Worm (Caenorhabditis elegans) whole organism, young adult: ENCODE data around the gene C46F4.3.

ENCODE experiments used
- B0261.1 ChIP-seq: sonication (generic microtip); optimal IDR thresholded peaks from 2 replicates; lab custom pipeline; 2016; ENCODE audit warnings: mild to moderate bottlenecking, missing genetic modification characterization, moderate library complexity, missing compliant biosample characterization
- C06A6.2 ChIP-seq: fragments of 200-800 bp; sonication (Bioruptor generic); conservative IDR thresholded peaks from 2 replicates; pipeline ENCODE4 v1.3.6; 2022; ENCODE audit warnings: missing genetic modification characterization, missing compliant biosample characterization
- F10E7.11 ChIP-seq: sonication (generic microtip); optimal IDR thresholded peaks from 2 replicates; lab custom pipeline; 2017; ENCODE audit warnings: mild to moderate bottlenecking, missing genetic modification characterization, moderate library complexity, missing compliant biosample characterization
- F39B2.1 ChIP-seq: fragments of 200-800 bp; sonication (Bioruptor generic); IDR thresholded peaks from 2 replicates; pipeline ENCODE4 v1.3.6; 2022; ENCODE audit warnings: missing genetic modification reagents, missing genetic modification characterization, missing compliant biosample characterization
- K12H6.12 ChIP-seq: fragments of 200-800 bp; sonication (Bioruptor generic); optimal IDR thresholded peaks from 2 replicates; lab custom pipeline; 2018; ENCODE audit warnings: mild to moderate bottlenecking, missing genetic modification characterization, missing compliant biosample characterization
- ZK185.1 ChIP-seq: sonication (generic microtip); optimal IDR thresholded peaks from 2 replicates; lab custom pipeline; 2016; ENCODE audit warnings: mild to moderate bottlenecking, missing genetic modification characterization, missing compliant biosample characterization; ENCODE audit not compliant: poor library complexity, severe bottlenecking
- athp-1 ChIP-seq: sonication (generic microtip); optimal IDR thresholded peaks from 2 replicates; lab custom pipeline; 2017; ENCODE audit warnings: mild to moderate bottlenecking, missing genetic modification characterization, missing compliant biosample characterization
- bed-1 ChIP-seq: fragments of 200-800 bp; sonication (Bioruptor generic); IDR thresholded peaks from 2 replicates; pipeline ENCODE4 v1.3.6; 2022; ENCODE audit warnings: missing genetic modification reagents, missing genetic modification characterization, missing compliant biosample characterization
- bed-2 ChIP-seq: fragments of 200-800 bp; sonication (Bioruptor generic); IDR thresholded peaks from 2 replicates; pipeline ENCODE4 v1.3.6; 2022; ENCODE audit warnings: missing genetic modification reagents, missing genetic modification characterization, missing compliant biosample characterization
- ceh-100 ChIP-seq: fragments of 200-800 bp; sonication (Bioruptor generic); IDR thresholded peaks from 2 replicates; pipeline ENCODE4 v1.3.6; 2022; ENCODE audit warnings: missing genetic modification reagents, missing genetic modification characterization, missing compliant biosample characterization
- ceh-91 ChIP-seq: fragments of 200-800 bp; sonication (Bioruptor generic); IDR thresholded peaks from 2 replicates; pipeline ENCODE4 v1.3.6; 2022; ENCODE audit warnings: missing genetic modification reagents, missing genetic modification characterization, missing compliant biosample characterization
- die-1 ChIP-seq: sonication (generic microtip); optimal IDR thresholded peaks from 2 replicates; lab custom pipeline; 2016; ENCODE audit warnings: missing genotype, mild to moderate bottlenecking, missing genetic modification characterization, missing compliant biosample characterization
- egl-18 ChIP-seq: fragments of 200-800 bp; sonication (Bioruptor generic); IDR thresholded peaks from 2 replicates; pipeline ENCODE4 v1.3.6; 2022; ENCODE audit warnings: missing genetic modification reagents, missing genetic modification characterization, missing compliant biosample characterization
- egl-44 ChIP-seq: fragments of 200-800 bp; sonication (Bioruptor generic); IDR thresholded peaks from 2 replicates; pipeline ENCODE4 v1.3.6; 2022; ENCODE audit warnings: missing genetic modification reagents, missing genetic modification characterization, missing compliant biosample characterization
- egrh-3 ChIP-seq: fragments of 200-800 bp; sonication (Bioruptor generic); IDR thresholded peaks from 2 replicates; pipeline ENCODE4 v1.3.6; 2022; ENCODE audit warnings: missing genetic modification reagents, missing genetic modification characterization, missing compliant biosample characterization
- ets-4 ChIP-seq: fragments of 200-800 bp; sonication (Bioruptor generic); optimal IDR thresholded peaks from 2 replicates; lab custom pipeline; 2018; ENCODE audit warnings: mild to moderate bottlenecking, missing genetic modification characterization, missing compliant biosample characterization
- him-1 ChIP-seq: sonication (generic microtip); optimal IDR thresholded peaks from 2 replicates; lab custom pipeline; 2016; ENCODE audit warnings: missing genotype, missing genetic modification reagents, missing genetic modification characterization, missing compliant biosample characterization
- hrde-1 ChIP-seq: sonication (generic microtip); optimal IDR thresholded peaks from 2 replicates; lab custom pipeline; 2016; ENCODE audit warnings: missing genetic modification characterization, mild to moderate bottlenecking, missing compliant biosample characterization, moderate library complexity, missing genotype, missing genetic modification reagents, borderline replicate concordance
- lag-1 ChIP-seq: fragments of 200-800 bp; sonication (Bioruptor generic); IDR thresholded peaks from 2 replicates; pipeline ENCODE4 v1.3.6; 2022; ENCODE audit warnings: missing genetic modification reagents, missing genetic modification characterization, missing compliant biosample characterization
- let-607 ChIP-seq, 2 experiments: fragments of 200-800 bp in 1 of 2; sonication (Bioruptor generic) in 1 of 2; sonication (generic microtip) in 1 of 2; optimal IDR thresholded peaks; 2 replicates each; lab custom pipeline; 2016 to 2018; ENCODE audit warnings: mild to moderate bottlenecking in 2 of 2, missing compliant biosample characterization in 2 of 2, missing genetic modification characterization in 2 of 2, moderate library complexity in 2 of 2, missing genotype in 1 of 2
- lin-35 ChIP-seq, 3 experiments: fragments of 150-350 bp in 2 of 3; sonication (generic microtip) in 1 of 3; optimal IDR thresholded peaks; 2 replicates each; lab custom pipeline; 2014 to 2018; ENCODE audit warnings: missing biosample characterization in 3 of 3, missing genetic modification characterization in 3 of 3, missing genetic modification reagents in 3 of 3
- lsy-27 ChIP-seq: sonication (generic microtip); optimal IDR thresholded peaks from 2 replicates; lab custom pipeline; 2017; ENCODE audit warnings: missing genetic modification characterization, mild to moderate bottlenecking, missing compliant biosample characterization, antibody characterized with exemption, missing genotype, borderline replicate concordance; ENCODE audit not compliant: insufficient read depth
- madf-10 ChIP-seq: sonication (generic microtip); optimal IDR thresholded peaks from 2 replicates; lab custom pipeline; 2016; ENCODE audit warnings: mild to moderate bottlenecking, missing genetic modification characterization, missing compliant biosample characterization
- madf-8 ChIP-seq: fragments of 200-800 bp; sonication (Bioruptor generic); conservative IDR thresholded peaks from 2 replicates; pipeline ENCODE4 v1.3.6; 2022; ENCODE audit warnings: missing genetic modification reagents, missing genetic modification characterization, missing compliant biosample characterization
- nfya-1 ChIP-seq: sonication (generic microtip); optimal IDR thresholded peaks from 2 replicates; lab custom pipeline; 2017; ENCODE audit warnings: antibody characterized with exemption, missing compliant biosample characterization, missing genetic modification characterization, borderline replicate concordance; ENCODE audit not compliant: insufficient read depth
- nhr-27 ChIP-seq: fragments of 200-800 bp; sonication (Bioruptor generic); optimal IDR thresholded peaks from 2 replicates; lab custom pipeline; 2018; ENCODE audit warnings: mild to moderate bottlenecking, missing genetic modification characterization, moderate library complexity, missing compliant biosample characterization
- rpc-1 ChIP-seq, 2 experiments: fragments of 150-350 bp in 1 of 2; sonication (generic microtip) in 1 of 2; optimal IDR thresholded peaks; 2 replicates each; lab custom pipeline; 2014 to 2018; ENCODE audit warnings: missing biosample characterization in 1 of 2, missing genetic modification characterization in 1 of 2, missing genetic modification reagents in 1 of 2, missing genotype in 1 of 2
- snpc-1.1 ChIP-seq: sonication (generic microtip); optimal IDR thresholded peaks from 2 replicates; lab custom pipeline; 2017; ENCODE audit warnings: missing genetic modification characterization, mild to moderate bottlenecking, missing compliant biosample characterization, antibody characterized with exemption, moderate library complexity, missing genotype, missing genetic modification reagents; ENCODE audit not compliant: insufficient read depth
- snpc-4 ChIP-seq, 5 experiments: fragments of 150-350 bp in 1 of 5; sonication (generic microtip) in 4 of 5; optimal IDR thresholded peaks; 2 replicates each; lab custom pipeline; 2014 to 2018; ENCODE audit warnings: missing genetic modification characterization in 5 of 5, missing biosample characterization in 3 of 5, antibody characterized with exemption in 2 of 5, mild to moderate bottlenecking in 2 of 5, missing compliant biosample characterization in 2 of 5, missing genotype in 2 of 5, moderate library complexity in 2 of 5, missing genetic modification reagents in 1 of 5
- tlf-1 ChIP-seq: fragments of 200-800 bp; sonication (Bioruptor generic); optimal IDR thresholded peaks from 2 replicates; lab custom pipeline; 2018; ENCODE audit warnings: mild to moderate bottlenecking, missing genetic modification characterization, missing compliant biosample characterization
- zfh-2 ChIP-seq: fragments of 200-800 bp; sonication (Bioruptor generic); conservative IDR thresholded peaks from 2 replicates; pipeline ENCODE4 v1.3.6; 2022; ENCODE audit warnings: missing genetic modification reagents, missing genetic modification characterization, missing compliant biosample characterization
- zim-3 ChIP-seq: sonication (generic microtip); optimal IDR thresholded peaks from 2 replicates; lab custom pipeline; 2017; ENCODE audit warnings: mild to moderate bottlenecking, missing genetic modification characterization, moderate library complexity, missing compliant biosample characterization
- ztf-22 ChIP-seq: fragments of 200-800 bp; sonication (Bioruptor generic); optimal IDR thresholded peaks from 2 replicates; lab custom pipeline; 2018; ENCODE audit warnings: mild to moderate bottlenecking, missing genetic modification characterization, moderate library complexity, missing compliant biosample characterization
- ztf-25 ChIP-seq: fragments of 200-800 bp; sonication (Bioruptor generic); IDR thresholded peaks from 2 replicates; pipeline ENCODE4 v1.3.6; 2022; ENCODE audit warnings: missing genetic modification reagents, missing genetic modification characterization, missing compliant biosample characterization
- ztf-3 ChIP-seq: fragments of 200-800 bp; sonication (Bioruptor generic); optimal IDR thresholded peaks from 2 replicates; lab custom pipeline; 2018; ENCODE audit warnings: mild to moderate bottlenecking, missing genetic modification characterization, missing compliant biosample characterization
- ztf-6 ChIP-seq: fragments of 200-800 bp; sonication (Bioruptor generic); IDR thresholded peaks from 2 replicates; pipeline ENCODE4 v1.3.6; 2022; ENCODE audit warnings: missing genetic modification reagents, missing genetic modification characterization, missing compliant biosample characterization

The C46F4.3 gene

DNA sequence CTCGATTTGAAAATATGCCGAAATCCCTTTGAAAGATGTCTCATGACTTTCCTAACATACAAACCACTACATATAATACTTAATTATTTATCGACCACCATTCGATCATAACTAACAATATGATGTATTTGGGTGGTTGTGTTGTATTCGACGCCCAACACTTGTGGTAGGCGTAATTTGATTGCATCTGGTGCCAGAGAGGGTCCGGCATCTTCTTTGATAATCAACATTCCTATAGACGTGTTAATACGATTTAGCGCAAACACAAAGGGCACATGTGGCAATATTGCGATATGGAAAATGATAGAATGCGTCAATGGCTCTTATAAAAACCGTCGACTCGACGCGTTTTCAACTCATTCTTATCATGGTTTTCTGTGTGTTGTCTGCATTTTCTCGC is 31.7 kb upstream of the C46F4.3 start:
- TF ChIP-seq ceh-91 (GFP tag; lab: Robert Waterston, UW) (no peak), snpc-4 (GFP tag; optimal IDR thresholded peaks at IDR 0.05; lab: Kevin White, UChicago) (no peak), snpc-4 (tag; optimal IDR thresholded peaks at IDR 0.05; lab: Kevin White, UChicago) (no peak), ztf-25 (GFP tag; lab: Robert Waterston, UW) (no peak), egrh-3 (GFP tag; lab: Robert Waterston, UW) (no peak), C06A6.2 (GFP tag; lab: Robert Waterston, UW) (no peak)

ce11 chrX:5904603-5905081 is 30.9 kb upstream of the C46F4.3 start, which contains the start of gene nlp-49:
Gene nlp-49, plus strand, starts transcription at chrX:5904653.
- no peak for TF ChIP-seq let-607 (tag; optimal IDR thresholded peaks at IDR 0.05; lab: Kevin White, UChicago)
- TF ChIP-seq ztf-6, result no peak
- no peak for TF ChIP-seq ztf-22 (GFP tag; lab: Kevin White, UChicago)
- TF ChIP-seq, all 124 proteins: peak for 0

DNA sequence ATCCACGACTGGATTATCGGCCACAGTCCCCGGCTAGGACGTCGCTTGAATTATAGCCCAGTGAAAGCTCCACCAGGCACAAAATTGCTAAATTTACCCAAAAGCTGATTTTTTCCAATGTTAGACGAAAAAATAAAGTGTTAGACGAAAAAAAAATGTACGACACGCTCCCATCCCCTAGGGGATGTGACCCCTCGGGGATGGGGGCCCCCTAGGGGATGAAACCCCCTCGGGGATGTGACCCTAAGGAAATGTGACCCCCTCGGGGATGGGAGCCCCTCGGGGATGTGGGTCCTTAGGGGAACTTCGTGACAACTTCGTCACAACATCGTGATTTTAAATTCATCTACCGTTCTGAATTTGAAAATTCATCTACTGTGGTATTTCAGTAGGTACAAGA is 29.8 kb upstream of the C46F4.3 start:
- TF ChIP-seq zfh-2 (GFP tag; lab: Robert Waterston, UW) (peak; percentile 53; the same call in 1 of the 2 replicates), ceh-100 (no peak), B0261.1 (tag; lab: Kevin White, UChicago) (no peak), egl-44 (no peak)

DNA sequence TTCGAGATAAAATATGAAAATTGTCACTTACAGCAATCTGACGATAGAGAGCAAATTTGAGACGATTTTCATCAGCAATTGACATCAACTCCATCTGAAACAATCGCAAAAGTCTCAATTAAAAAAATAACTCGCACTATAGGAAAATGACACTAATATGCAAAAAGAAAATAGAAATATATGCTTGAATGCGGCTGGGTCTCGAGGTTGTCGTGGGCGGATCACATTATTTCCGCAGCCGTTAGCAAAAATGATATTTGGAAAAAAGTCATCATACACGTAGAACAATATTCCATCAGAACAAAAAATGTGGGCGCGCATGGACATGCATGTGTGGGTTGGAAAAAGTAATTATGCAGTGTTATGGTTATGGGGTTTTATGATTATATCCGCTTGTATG is 18.3 kb upstream of the C46F4.3 start, which contains the start of gene Y23B4A.1:
TSS of gene Y23B4A.1 (minus strand) at position 101 of the 400 bp plus-strand sequence.
- TF ChIP-seq ztf-25 (GFP tag; lab: Robert Waterston, UW), result no peak
- no peak for TF ChIP-seq nfya-1 (tag; lab: Kevin White, UChicago)
- TF ChIP-seq snpc-1.1 (tag; lab: Kevin White, UChicago), result no peak
- TF ChIP-seq let-607 (tag; optimal IDR thresholded peaks at IDR 0.05; lab: Kevin White, UChicago), result no peak
- TF ChIP-seq K12H6.12 (tag; lab: Kevin White, UChicago), result no peak

DNA sequence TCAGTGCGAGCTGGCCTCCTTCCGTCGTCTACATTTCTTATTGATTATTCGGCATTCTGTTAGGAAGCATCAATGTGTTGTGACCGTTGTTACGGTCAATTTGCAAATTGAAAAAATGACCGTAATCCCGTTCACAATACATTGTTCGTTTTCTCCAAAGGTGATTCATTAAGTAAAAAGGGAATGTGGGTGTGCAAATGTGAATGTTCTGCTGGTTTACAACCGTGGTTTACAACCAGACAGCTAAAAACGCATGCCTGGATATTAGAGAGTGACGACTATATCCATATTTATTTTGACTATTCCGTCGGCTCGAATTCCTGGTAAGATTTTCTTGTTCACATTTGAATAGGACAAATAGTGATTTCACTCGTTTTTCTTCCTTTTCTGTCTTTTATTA is 16.5 kb upstream of the C46F4.3 start, which contains the start of gene capa-1:
TSS of gene capa-1 (plus strand) at position 301 of the 400 bp plus-strand sequence.
- TF ChIP-seq lsy-27 (tag; lab: Kevin White, UChicago) (no peak), rpc-1 (optimal IDR thresholded peaks at IDR 0.05; lab: Kevin White, UChicago) (no peak), rpc-1 (tag; optimal IDR thresholded peaks at IDR 0.05; lab: Kevin White, UChicago) (no peak), F10E7.11 (tag; lab: Kevin White, UChicago) (no peak), nhr-27 (tag; lab: Kevin White, UChicago) (no peak), bed-2 (no peak), zim-3 (no peak), lag-1 (no peak), ceh-91 (GFP tag; lab: Robert Waterston, UW) (no peak), nfya-1 (tag; lab: Kevin White, UChicago) (no peak), ztf-3 (no peak), tlf-1 (no peak), egl-18 (GFP tag; lab: Robert Waterston, UW) (no peak), athp-1 (no peak), ets-4 (GFP tag; lab: Kevin White, UChicago) (no peak)
- TF ChIP-seq, all 124 proteins: peak for 0

DNA sequence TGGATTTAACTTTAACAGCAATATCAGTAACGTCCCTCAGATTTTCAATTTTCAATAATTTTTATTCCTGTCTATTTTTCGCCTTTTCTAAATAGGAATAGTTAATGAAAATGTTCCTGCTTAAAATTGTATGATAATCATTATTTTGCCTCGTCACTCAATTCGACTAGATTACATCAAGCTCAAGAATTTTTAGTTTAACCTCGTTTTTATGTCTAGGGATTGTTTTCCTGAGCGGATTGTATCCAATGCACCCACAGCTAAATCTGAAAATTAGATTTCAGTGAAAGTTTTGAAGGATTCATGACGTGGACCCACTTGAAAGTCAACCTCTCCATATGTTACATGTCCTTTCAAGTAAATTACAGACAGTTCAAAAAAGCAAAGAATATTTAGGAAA is 11.9 kb upstream of the C46F4.3 start:
- no peak for TF ChIP-seq lin-35 (GFP tag; optimal IDR thresholded peaks at IDR 0.05; lab: Kevin White, UChicago)
- TF ChIP-seq snpc-4 (GFP tag; optimal IDR thresholded peaks at IDR 0.05; lab: Kevin White, UChicago), result no peak
- no peak for TF ChIP-seq snpc-4 (tag; optimal IDR thresholded peaks at IDR 0.05; lab: Kevin White, UChicago)
- no peak for TF ChIP-seq die-1 (tag; lab: Kevin White, UChicago)
- no peak for TF ChIP-seq madf-8 (GFP tag; lab: Robert Waterston, UW)
- TF ChIP-seq egrh-3 (GFP tag; lab: Robert Waterston, UW), result no peak
- TF ChIP-seq hrde-1 (tag; lab: Kevin White, UChicago), result no peak
- TF ChIP-seq madf-10 (tag; lab: Kevin White, UChicago), result no peak
- TF ChIP-seq him-1 (tag; lab: Kevin White, UChicago), result no peak
- TF ChIP-seq F39B2.1, result no peak
- no peak for TF ChIP-seq bed-2
- no peak for TF ChIP-seq B0261.1 (tag; lab: Kevin White, UChicago)
- no peak for TF ChIP-seq ZK185.1
- TF ChIP-seq bed-1, result no peak
